Worm (Caenorhabditis elegans): ENCODE measurements around the gene Y54G2A.73.

DNA sequence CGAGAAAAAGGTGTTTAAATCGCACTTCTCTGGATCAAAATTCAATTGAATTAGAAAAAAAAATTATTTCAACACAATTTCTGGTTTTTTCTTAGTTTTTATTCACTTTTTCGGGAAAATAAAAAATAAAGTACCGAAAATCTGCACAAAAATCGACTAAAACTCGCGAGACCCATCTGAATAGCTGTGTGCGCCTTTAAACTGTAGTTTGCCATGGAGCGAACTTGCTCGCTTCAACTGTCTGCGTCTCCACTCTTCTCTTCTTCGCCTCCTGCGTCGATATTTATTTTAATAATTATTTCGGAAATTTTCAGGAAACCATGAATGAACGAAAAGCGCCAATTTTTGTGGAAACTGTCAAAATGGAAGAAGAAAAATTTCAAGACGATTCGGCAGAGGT is 47.2 kb upstream of the Y54G2A.73 start:
- TF ChIP-seq tbx-2 (tag; optimal IDR thresholded peaks at IDR 0.05) (no peak), pha-4 (tag; optimal IDR thresholded peaks at IDR 0.05) (no peak), nfya-1 (tag; optimal IDR thresholded peaks at IDR 0.05) (no peak), fax-1 (tag; optimal IDR thresholded peaks at IDR 0.05) (no peak), T23F11.4 (GFP tag; optimal IDR thresholded peaks at IDR 0.05) (no peak), unc-55 (GFP tag; optimal IDR thresholded peaks at IDR 0.05) (no peak), ceh-6 (GFP tag; optimal IDR thresholded peaks at IDR 0.05) (no peak), pax-1 (tag; optimal IDR thresholded peaks at IDR 0.05) (no peak), K09A11.1 (tag; optimal IDR thresholded peaks at IDR 0.05; ENCODE audit: insufficient read depth) (no peak), sdc-2 (tag; optimal IDR thresholded peaks at IDR 0.05) (no peak), mec-3 (tag; optimal IDR thresholded peaks at IDR 0.05; ENCODE audit: borderline replicate concordance) (no peak)
